Fruit fly (Drosophila melanogaster): ENCODE results near the gene daed.
A peak's percentile ranks its signal among the peaks of the same experiment; 100 is the strongest.

daed gene

dm6 chr2L:2177312-2177968 lies 38.7 kb downstream of the daed start (continued):
- TF ChIP-seq ranshi (GFP tag; IDR thresholded peaks at IDR 0.05) (0 out of 2 replicates have a peak, but pooled peaks have one; percentile 13), pros (GFP tag; optimal IDR thresholded peaks at IDR 0.05) (peak; percentile 6), CG13123 (GFP tag; optimal IDR thresholded peaks at IDR 0.05) (peak; percentile 1), abd-A (tag; optimal IDR thresholded peaks at IDR 0.05) (no peak), H2.0 (GFP tag; IDR thresholded peaks at IDR 0.05) (0 out of 2 replicates have a peak, but pooled peaks have one; percentile 17), slp2 (GFP tag; optimal IDR thresholded peaks at IDR 0.05) (no peak), Scr (GFP tag; IDR thresholded peaks at IDR 0.05; ENCODE audit: partially characterized antibody) (no peak), tgo (GFP tag; IDR thresholded peaks at IDR 0.05) (peak; percentile 29; the same call in 1 of the 3 replicates), Xrp1 (GFP tag; IDR thresholded peaks at IDR 0.05) (peak; percentile 54; the same call in 1 of the 2 replicates), ftz-f1 (GFP tag; optimal IDR thresholded peaks at IDR 0.05) (no peak), toy (GFP tag; IDR thresholded peaks at IDR 0.05) (no peak), CG1529 (GFP tag; optimal IDR thresholded peaks at IDR 0.05) (no peak), nerfin-1 (tag; optimal IDR thresholded peaks at IDR 0.05) (no peak), CG6654 (GFP tag; optimal IDR thresholded peaks at IDR 0.05) (no peak), C15 (GFP tag; IDR thresholded peaks at IDR 0.05) (no peak), grau (tag; optimal IDR thresholded peaks at IDR 0.05) (peak; percentile 61), amos (GFP tag; IDR thresholded peaks at IDR 0.05; ENCODE audit: partially characterized antibody) (no peak), sima (GFP tag; optimal IDR thresholded peaks at IDR 0.05) (no peak), Hsf (GFP tag; optimal IDR thresholded peaks at IDR 0.05) (peak; percentile 59), CG7372 (GFP tag; IDR thresholded peaks at IDR 0.05) (no peak), Hr78 (GFP tag; optimal IDR thresholded peaks at IDR 0.05) (no peak), salm (tag; optimal IDR thresholded peaks at IDR 0.05) (no peak), sens-2 (GFP tag; IDR thresholded peaks at IDR 0.05) (no peak), tna (GFP tag; IDR thresholded peaks at IDR 0.05; ENCODE audit: partially characterized antibody) (no peak), CG1792 (GFP tag; optimal IDR thresholded peaks at IDR 0.05) (no peak), CG2712 (tag; optimal IDR thresholded peaks at IDR 0.05) (peak; percentile 8), CG8359 (GFP tag; optimal IDR thresholded peaks at IDR 0.05; ENCODE audit: borderline replicate concordance) (no peak), Lim3 (GFP tag; IDR thresholded peaks at IDR 0.05) (no peak), Dref (GFP tag; IDR thresholded peaks at IDR 0.05) (no peak), CG7987 (GFP tag; optimal IDR thresholded peaks at IDR 0.05) (no peak), disco-r (GFP tag; optimal IDR thresholded peaks at IDR 0.05) (peak; percentile 11), CG7963 (GFP tag; IDR thresholded peaks at IDR 0.05; ENCODE audit: partially characterized antibody) (no peak), CG5180 (GFP tag; optimal IDR thresholded peaks at IDR 0.05) (no peak), Doc2 (GFP tag; IDR thresholded peaks at IDR 0.05) (no peak), pita (GFP tag; optimal IDR thresholded peaks at IDR 0.05) (no peak), Gug (GFP tag; IDR thresholded peaks at IDR 0.05) (0 out of 4 replicates have a peak, but pooled peaks have one; percentile 4), dan (GFP tag; IDR thresholded peaks at IDR 0.05) (no peak), CG10267 (tag; optimal IDR thresholded peaks at IDR 0.05) (peak; percentile 5), CG4854 (GFP tag; optimal IDR thresholded peaks at IDR 0.05) (peak; percentile 13), gsb-n (tag; optimal IDR thresholded peaks at IDR 0.05) (no peak), br (optimal IDR thresholded peaks at IDR 0.05) (no peak), tx (GFP tag; optimal IDR thresholded peaks at IDR 0.05) (peak; percentile 21), CG7357 (GFP tag; IDR thresholded peaks at IDR 0.05) (no peak), CG13424 (tag; optimal IDR thresholded peaks at IDR 0.05) (peak; percentile 20), CG4730 (GFP tag; IDR thresholded peaks at IDR 0.05) (no peak), CG17328 (GFP tag; IDR thresholded peaks at IDR 0.05) (peak; percentile 53; the same call in 1 of the 2 replicates), CG1603 (tag; optimal IDR thresholded peaks at IDR 0.05) (peak; percentile 24), Poxn (GFP tag; IDR thresholded peaks at IDR 0.05) (no peak), gcm2 (GFP tag; optimal IDR thresholded peaks at IDR 0.05) (peak; percentile 64), zen2 (GFP tag; IDR thresholded peaks at IDR 0.05; ENCODE audit: partially characterized antibody) (no peak)
